Fruit fly (Drosophila melanogaster) whole organism, embryonic: ENCODE results near the gene CG4577.

Experiments used
- Asciz ChIP-seq: fragments of 200-800 bp; sonication (Bioruptor generic); optimal IDR thresholded peaks from 2 replicates; lab custom pipeline; 2017; ENCODE audit warnings: missing biosample characterization, mild to moderate bottlenecking, missing genetic modification characterization, missing genetic modification reagents
- CG11695 ChIP-seq: fragments of 200-800 bp; sonication (Bioruptor generic); IDR thresholded peaks from 3 replicates; pipeline ENCODE4 v1.3.6; 2022; ENCODE audit warnings: missing biosample characterization, missing genetic modification characterization
- CG12219 ChIP-seq: fragments of 200-800 bp; sonication (Bioruptor generic); optimal IDR thresholded peaks from 3 replicates; lab custom pipeline; 2018; ENCODE audit warnings: missing biosample characterization, mild to moderate bottlenecking, missing genetic modification characterization
- CG13424 ChIP-seq: fragments of 200-800 bp; sonication (Bioruptor generic); optimal IDR thresholded peaks from 2 replicates; lab custom pipeline; 2019; ENCODE audit warnings: missing biosample characterization, mild to moderate bottlenecking, missing genetic modification characterization, moderate library complexity
- CG15479 ChIP-seq: fragments of 200-800 bp; sonication (Bioruptor generic); optimal IDR thresholded peaks from 3 replicates; lab custom pipeline; 2019; ENCODE audit warnings: missing biosample characterization, mild to moderate bottlenecking, missing genetic modification characterization, moderate library complexity
- CG15696 ChIP-seq: fragments of 200-800 bp; sonication (Bioruptor generic); optimal IDR thresholded peaks from 2 replicates; lab custom pipeline; 2019; ENCODE audit warnings: missing biosample characterization, mild to moderate bottlenecking, missing genetic modification characterization, moderate library complexity
- CG1603 ChIP-seq: fragments of 200-800 bp; sonication (Bioruptor generic); optimal IDR thresholded peaks from 2 replicates; lab custom pipeline; 2019; ENCODE audit warnings: missing biosample characterization, mild to moderate bottlenecking, missing genetic modification characterization, moderate library complexity
- CG17186 ChIP-seq: fragments of 200-800 bp; sonication (Bioruptor generic); optimal IDR thresholded peaks from 3 replicates; lab custom pipeline; 2017; ENCODE audit warnings: missing biosample characterization, missing genetic modification reagents, missing genetic modification characterization
- CG17361 ChIP-seq: fragments of 200-800 bp; sonication (Bioruptor generic); IDR thresholded peaks from 3 replicates; pipeline ENCODE4 v1.3.6; 2022; ENCODE audit warnings: missing biosample characterization, missing genetic modification characterization
- CG17385 ChIP-seq: fragments of 200-800 bp; sonication (Bioruptor generic); optimal IDR thresholded peaks from 3 replicates; lab custom pipeline; 2018; ENCODE audit warnings: missing biosample characterization, mild to moderate bottlenecking, missing genetic modification characterization
- CG17829 ChIP-seq: fragments of 200-800 bp; optimal IDR thresholded peaks from 2 replicates; lab custom pipeline; 2019; ENCODE audit warnings: missing biosample characterization, mild to moderate bottlenecking, missing genetic modification characterization, moderate library complexity
- CG18619 ChIP-seq: fragments of 200-800 bp; sonication (Bioruptor generic); optimal IDR thresholded peaks from 3 replicates; lab custom pipeline; 2017; ENCODE audit warnings: missing biosample characterization, mild to moderate bottlenecking, missing genetic modification characterization
- CG2116 ChIP-seq: fragments of 200-800 bp; sonication (Bioruptor generic); optimal IDR thresholded peaks from 3 replicates; lab custom pipeline; 2018; ENCODE audit warnings: missing biosample characterization, mild to moderate bottlenecking, missing genetic modification characterization
- CG2202 ChIP-seq: fragments of 200-800 bp; sonication (Bioruptor generic); optimal IDR thresholded peaks from 2 replicates; lab custom pipeline; 2018; ENCODE audit warnings: missing biosample characterization, mild to moderate bottlenecking, missing genetic modification characterization
- CG2712 ChIP-seq: fragments of 200-800 bp; optimal IDR thresholded peaks from 3 replicates; lab custom pipeline; 2019; ENCODE audit warnings: missing biosample characterization, mild to moderate bottlenecking, missing genetic modification characterization, moderate library complexity
- CG30020 ChIP-seq: fragments of 200-800 bp; optimal IDR thresholded peaks from 2 replicates; lab custom pipeline; 2019; ENCODE audit warnings: missing biosample characterization, mild to moderate bottlenecking, missing genetic modification characterization, moderate library complexity
- CG31365 ChIP-seq: fragments of 200-800 bp; sonication (Bioruptor generic); optimal IDR thresholded peaks from 2 replicates; lab custom pipeline; 2018; ENCODE audit warnings: missing biosample characterization, mild to moderate bottlenecking, missing genetic modification characterization
- CG31441 ChIP-seq: fragments of 200-800 bp; sonication (Bioruptor generic); IDR thresholded peaks from 2 replicates; pipeline ENCODE4 v1.3.6; 2022; ENCODE audit warnings: missing biosample characterization, missing genetic modification characterization
- CG33557 ChIP-seq: fragments of 200-800 bp; sonication (Bioruptor generic); optimal IDR thresholded peaks from 2 replicates; lab custom pipeline; 2019; ENCODE audit warnings: missing biosample characterization, mild to moderate bottlenecking, missing genetic modification characterization, moderate library complexity
- CG34224 ChIP-seq: fragments of 200-800 bp; sonication (Bioruptor generic); IDR thresholded peaks from 3 replicates; pipeline ENCODE4 v1.3.6; 2022; ENCODE audit warnings: missing biosample characterization, missing genetic modification characterization; ENCODE audit not compliant: partially characterized antibody
- CG3995 ChIP-seq: fragments of 200-800 bp; sonication (Bioruptor generic); optimal IDR thresholded peaks from 3 replicates; lab custom pipeline; 2016; ENCODE audit warnings: missing biosample characterization, missing genetic modification characterization
- CG4360 ChIP-seq: fragments of 200-800 bp; sonication (Bioruptor generic); IDR thresholded peaks from 2 replicates; pipeline ENCODE4 v1.3.6; 2022; ENCODE audit warnings: missing biosample characterization, missing genetic modification characterization
- CG4707 ChIP-seq: fragments of 200-800 bp; sonication (Bioruptor generic); optimal IDR thresholded peaks from 2 replicates; lab custom pipeline; 2018; ENCODE audit warnings: missing biosample characterization, mild to moderate bottlenecking, missing genetic modification characterization, moderate library complexity
- CG5953 ChIP-seq: fragments of 200-800 bp; sonication (Bioruptor generic); IDR thresholded peaks from 2 replicates; pipeline ENCODE4 v1.3.6; 2022; ENCODE audit warnings: missing biosample characterization, missing genetic modification characterization
- CG6813 ChIP-seq: fragments of 200-800 bp; sonication (Bioruptor generic); optimal IDR thresholded peaks from 2 replicates; lab custom pipeline; 2017; ENCODE audit warnings: missing biosample characterization, missing genetic modification characterization, mild to moderate bottlenecking, moderate library complexity, missing genetic modification reagents
- CG9437 ChIP-seq: fragments of 200-800 bp; sonication (Bioruptor generic); optimal IDR thresholded peaks from 2 replicates; lab custom pipeline; 2018; ENCODE audit warnings: missing biosample characterization, mild to moderate bottlenecking, missing genetic modification characterization
- CG9817 ChIP-seq: fragments of 200-800 bp; sonication (Bioruptor generic); optimal IDR thresholded peaks from 2 replicates; lab custom pipeline; 2018; ENCODE audit warnings: missing biosample characterization, mild to moderate bottlenecking, missing genetic modification characterization, moderate library complexity
- CHES-1-like ChIP-seq: fragments of 200-800 bp; sonication (Bioruptor generic); optimal IDR thresholded peaks from 2 replicates; lab custom pipeline; 2016; ENCODE audit warnings: missing biosample characterization, missing genetic modification characterization
- CkIIα-i1 ChIP-seq: fragments of 200-800 bp; sonication (Bioruptor generic); IDR thresholded peaks from 2 replicates; pipeline ENCODE4 v1.3.6; 2022; ENCODE audit warnings: missing biosample characterization, missing genetic modification characterization
- Dip3 ChIP-seq: fragments of 200-800 bp; sonication (Bioruptor generic); optimal IDR thresholded peaks from 3 replicates; lab custom pipeline; 2016; ENCODE audit warnings: missing biosample characterization, missing genetic modification characterization
- Dp ChIP-seq: fragments of 200-800 bp; sonication (Bioruptor generic); optimal IDR thresholded peaks from 2 replicates; lab custom pipeline; 2018; ENCODE audit warnings: missing biosample characterization, mild to moderate bottlenecking, missing genetic modification characterization, moderate library complexity
- Eip74EF ChIP-seq, 2 experiments: fragments of 200-800 bp in 1 of 2; fragments of >200 bp in 1 of 2; sonication (Bioruptor generic) in 1 of 2; optimal IDR thresholded peaks; 2 replicates each; lab custom pipeline; 2017 to 2019; ENCODE audit warnings: missing biosample characterization in 2 of 2, missing genetic modification characterization in 2 of 2, mild to moderate bottlenecking in 1 of 2, moderate library complexity in 1 of 2
- H15 ChIP-seq: fragments of 200-800 bp; sonication (Bioruptor generic); IDR thresholded peaks from 3 replicates; pipeline ENCODE4 v1.3.6; 2022; ENCODE audit warnings: missing biosample characterization, missing genetic modification characterization
- HmgZ ChIP-seq: fragments of 200-800 bp; sonication (Bioruptor generic); optimal IDR thresholded peaks from 2 replicates; lab custom pipeline; 2018; ENCODE audit warnings: missing biosample characterization, mild to moderate bottlenecking, missing genetic modification characterization
- Max ChIP-seq: fragments of 200-800 bp; sonication (Bioruptor generic); optimal IDR thresholded peaks from 2 replicates; lab custom pipeline; 2016; ENCODE audit warnings: missing biosample characterization, mild to moderate bottlenecking, missing genetic modification characterization
- Nf-YB ChIP-seq: fragments of 200-800 bp; sonication (Bioruptor generic); optimal IDR thresholded peaks from 3 replicates; lab custom pipeline; 2019; ENCODE audit warnings: missing biosample characterization, mild to moderate bottlenecking, missing genetic modification characterization, moderate library complexity
- Spps ChIP-seq: fragments of 200-800 bp; sonication (Bioruptor generic); optimal IDR thresholded peaks from 2 replicates; lab custom pipeline; 2018; ENCODE audit warnings: missing biosample characterization, mild to moderate bottlenecking, missing genetic modification characterization
- bab2 ChIP-seq: fragments of 200-800 bp; sonication (Bioruptor generic); optimal IDR thresholded peaks from 2 replicates; lab custom pipeline; 2016; ENCODE audit warnings: missing biosample characterization, missing genetic modification characterization
- bcd ChIP-seq: fragments of 200-800 bp; sonication (Bioruptor generic); optimal IDR thresholded peaks from 2 replicates; lab custom pipeline; 2017; ENCODE audit warnings: missing biosample characterization, mild to moderate bottlenecking, missing genetic modification characterization
- bsh ChIP-seq, 2 experiments: fragments of 200-800 bp; sonication (Bioruptor generic); optimal IDR thresholded peaks; 2 replicates each; lab custom pipeline; 2017 to 2018; ENCODE audit warnings: mild to moderate bottlenecking in 2 of 2, missing biosample characterization in 2 of 2, missing genetic modification characterization in 2 of 2, moderate library complexity in 1 of 2
- exex ChIP-seq: fragments of 200-800 bp; sonication (Bioruptor generic); optimal IDR thresholded peaks from 4 replicates; lab custom pipeline; 2018; ENCODE audit warnings: missing biosample characterization, mild to moderate bottlenecking, missing genetic modification characterization, moderate library complexity
- gcm ChIP-seq: fragments of 200-800 bp; sonication (Bioruptor generic); optimal IDR thresholded peaks from 2 replicates; lab custom pipeline; 2019; ENCODE audit warnings: missing biosample characterization, mild to moderate bottlenecking, missing genetic modification characterization, moderate library complexity
- grau ChIP-seq: fragments of 200-800 bp; optimal IDR thresholded peaks from 3 replicates; lab custom pipeline; 2019; ENCODE audit warnings: missing biosample characterization, mild to moderate bottlenecking, missing genetic modification characterization, moderate library complexity
- org-1 ChIP-seq: fragments of 200-800 bp; sonication (Bioruptor generic); optimal IDR thresholded peaks from 2 replicates; lab custom pipeline; 2017; ENCODE audit warnings: missing biosample characterization, missing genetic modification characterization
- twi ChIP-seq: fragments of 200-800 bp; optimal IDR thresholded peaks from 2 replicates; lab custom pipeline; 2019; ENCODE audit warnings: missing biosample characterization, mild to moderate bottlenecking, missing genetic modification characterization, moderate library complexity
- unpg ChIP-seq: fragments of 200-800 bp; sonication (Bioruptor generic); optimal IDR thresholded peaks from 3 replicates; lab custom pipeline; 2018; ENCODE audit warnings: missing biosample characterization, mild to moderate bottlenecking, missing genetic modification characterization, moderate library complexity
- z ChIP-seq: fragments of 200-800 bp; sonication (Bioruptor generic); IDR thresholded peaks from 3 replicates; pipeline ENCODE4 v1.3.6; 2022; ENCODE audit warnings: missing biosample characterization, missing genetic modification characterization
- zf30C ChIP-seq: fragments of 200-800 bp; sonication (Bioruptor generic); optimal IDR thresholded peaks from 3 replicates; lab custom pipeline; 2018; ENCODE audit warnings: missing biosample characterization, mild to moderate bottlenecking, missing genetic modification characterization

Gene CG4577

dm6 chr2L:1123078-1123818 is 11.2 kb upstream of the CG4577 start (continued):
- TF ChIP-seq exex (peak; percentile 14), org-1 (peak; percentile 55), CG31441 (GFP tag; lab: Robert Waterston, UW) (peak; percentile 55; the same call in 1 of the 2 replicates), zf30C (GFP tag; lab: Kevin White, UChicago) (no peak), Dip3 (GFP tag; lab: Kevin White, UChicago) (no peak), CHES-1-like (no peak), unpg (GFP tag; lab: Kevin White, UChicago) (peak; percentile 55), CG4707 (GFP tag; lab: Kevin White, UChicago) (peak; percentile 55), Max (peak; percentile 47), CG13424 (tag; lab: Kevin White, UChicago) (peak; percentile 34), CG30020 (tag; lab: Kevin White, UChicago) (no peak), Nf-YB (GFP tag; lab: Kevin White, UChicago) (peak; percentile 29), CG2202 (tag; lab: Kevin White, UChicago) (peak; percentile 76), CG5953 (GFP tag; lab: Robert Waterston, UW) (no peak), CG4360 (peak; percentile 21; the same call in 1 of the 2 replicates), CG1603 (tag; lab: Kevin White, UChicago) (peak; percentile 50), HmgZ (tag; lab: Kevin White, UChicago) (peak; percentile 23), Dp (no peak), bcd (GFP tag; lab: Kevin White, UChicago) (peak; percentile 23), CG17829 (tag; lab: Kevin White, UChicago) (peak; percentile 14), CG31365 (peak; percentile 1), CG9437 (GFP tag; lab: Kevin White, UChicago) (no peak), CG9817 (tag; lab: Kevin White, UChicago) (no peak), CG12219 (GFP tag; lab: Kevin White, UChicago) (peak; percentile 5), CG3995 (no peak), CG18619 (peak; percentile 20), bab2 (GFP tag; lab: Kevin White, UChicago) (peak; percentile 67), CG17186 (GFP tag; lab: Kevin White, UChicago) (peak; percentile 7), CG2712 (tag; lab: Kevin White, UChicago) (peak; percentile 56), CG17385 (GFP tag; lab: Kevin White, UChicago) (peak; percentile 20), bsh (GFP tag; optimal IDR thresholded peaks at IDR 0.05; lab: Kevin White, UChicago) (peak in 1 of 2 experiments; percentile 83), CG6813 (peak; percentile 74), CG15696 (tag; lab: Kevin White, UChicago) (peak; percentile 83), CG15479 (no peak), z (GFP tag; lab: Robert Waterston, UW) (0 out of 3 replicates have a peak, but pooled peaks have one; percentile 40), Asciz (peak; percentile 75), CG11695 (no peak), CG17361 (GFP tag; lab: Robert Waterston, UW) (peak; percentile 60; the same call in 2 of the 3 replicates), CG33557 (GFP tag; lab: Kevin White, UChicago) (peak; percentile 83), grau (tag; lab: Kevin White, UChicago) (peak; percentile 28), Spps (tag; lab: Kevin White, UChicago) (peak; percentile 48), Eip74EF (GFP tag; optimal IDR thresholded peaks at IDR 0.05; lab: Kevin White, UChicago) (peak in 1 of 2 experiments; percentile 74), CG2116 (GFP tag; lab: Kevin White, UChicago) (peak; percentile 17), gcm (GFP tag; lab: Kevin White, UChicago) (peak; percentile 55), twi (tag; lab: Kevin White, UChicago) (no peak), H15 (no peak), CkIIα-i1 (GFP tag; lab: Robert Waterston, UW) (no peak), CG34224 (GFP tag; lab: Robert Waterston, UW) (no peak)
